Worm (Caenorhabditis elegans) whole organism, L4 larva: Measurements from ENCODE around the gene prx-2.

ENCODE experiments used
- F26F4.8 ChIP-seq: fragments of 200-800 bp; sonication (Bioruptor generic); conservative IDR thresholded peaks from 2 replicates; pipeline ENCODE4 v1.3.6; 2022; ENCODE audit warnings: missing genetic modification characterization, missing compliant biosample characterization
- F37D6.2 ChIP-seq: sonication (generic microtip); optimal IDR thresholded peaks from 2 replicates; lab custom pipeline; 2016; ENCODE audit warnings: mild to moderate bottlenecking, missing genetic modification characterization, missing compliant biosample characterization
- F49E8.2 ChIP-seq: sonication (generic microtip); optimal IDR thresholded peaks from 2 replicates; lab custom pipeline; 2016; ENCODE audit warnings: missing compliant biosample characterization, mild to moderate bottlenecking, missing genetic modification characterization, borderline replicate concordance
- Y75B8A.6 ChIP-seq: fragments of 200-800 bp; sonication (Bioruptor generic); IDR thresholded peaks from 2 replicates; pipeline ENCODE4 v1.3.6; 2022; ENCODE audit warnings: missing genetic modification reagents, missing genetic modification characterization, missing compliant biosample characterization
- ZK337.2 ChIP-seq: fragments of 200-800 bp; sonication (Bioruptor generic); IDR thresholded peaks from 2 replicates; pipeline ENCODE4 v1.3.6; 2022; ENCODE audit warnings: missing genetic modification reagents, missing genetic modification characterization, missing compliant biosample characterization
- ZK546.5 ChIP-seq, 2 experiments: sonication (generic microtip); optimal IDR thresholded peaks; 2 replicates each; lab custom pipeline; 2017; ENCODE audit warnings: missing biosample characterization in 2 of 2, missing genetic modification characterization in 2 of 2
- aly-2 ChIP-seq: sonication (generic microtip); optimal IDR thresholded peaks from 2 replicates; lab custom pipeline; 2018; ENCODE audit warnings: missing biosample characterization, missing genetic modification characterization
- ama-1 ChIP-seq: fragments of 150-350 bp; optimal IDR thresholded peaks from 2 replicates; lab custom pipeline; 2014; ENCODE audit warnings: inconsistent platforms, mixed read lengths
- arid-1 ChIP-seq: fragments of 200-800 bp; sonication (Bioruptor generic); conservative IDR thresholded peaks from 2 replicates; pipeline ENCODE4 v1.3.6; 2022; ENCODE audit warnings: missing genetic modification reagents, missing genetic modification characterization, missing compliant biosample characterization
- ceh-82 ChIP-seq: sonication (generic microtip); optimal IDR thresholded peaks from 2 replicates; lab custom pipeline; 2017; ENCODE audit warnings: missing biosample characterization, missing genetic modification characterization
- ces-1 ChIP-seq: fragments of 150-350 bp; sonication (generic microtip); optimal IDR thresholded peaks from 4 replicates; lab custom pipeline; 2014; ENCODE audit warnings: missing biosample characterization, missing genetic modification reagents, missing genetic modification characterization
- cey-2 ChIP-seq: sonication (generic microtip); optimal IDR thresholded peaks from 3 replicates; lab custom pipeline; 2017; ENCODE audit warnings: missing genetic modification characterization, mild to moderate bottlenecking, missing compliant biosample characterization, antibody characterized with exemption, borderline replicate concordance; ENCODE audit not compliant: insufficient read depth
- ctbp-1 ChIP-seq: fragments of 200-800 bp; sonication (Bioruptor generic); IDR thresholded peaks from 2 replicates; pipeline ENCODE4 v1.3.6; 2022; ENCODE audit warnings: missing genetic modification reagents, missing genetic modification characterization, missing compliant biosample characterization
- daf-16 ChIP-seq, 3 experiments: sonication (generic microtip); optimal IDR thresholded peaks; 2 replicates each; lab custom pipeline; 2016 to 2017; ENCODE audit warnings: missing genetic modification characterization in 3 of 3, missing genetic modification reagents in 3 of 3, mild to moderate bottlenecking in 2 of 3, missing compliant biosample characterization in 2 of 3, missing biosample characterization in 1 of 3, moderate library complexity in 1 of 3
- daf-8 ChIP-seq: fragments of 200-800 bp; sonication (Bioruptor generic); IDR thresholded peaks from 2 replicates; pipeline ENCODE4 v1.3.6; 2022; ENCODE audit warnings: missing genetic modification characterization, missing compliant biosample characterization
- dmd-6 ChIP-seq: fragments of 200-800 bp; sonication (Bioruptor generic); IDR thresholded peaks from 2 replicates; pipeline ENCODE4 v1.3.6; 2022; ENCODE audit warnings: missing genetic modification reagents, missing genetic modification characterization, missing compliant biosample characterization
- dmd-8 ChIP-seq: fragments of 200-800 bp; sonication (Bioruptor generic); IDR thresholded peaks from 2 replicates; pipeline ENCODE4 v1.3.6; 2022; ENCODE audit warnings: missing genetic modification characterization, missing compliant biosample characterization
- duxl-1 ChIP-seq: sonication (generic microtip); optimal IDR thresholded peaks from 2 replicates; lab custom pipeline; 2016; ENCODE audit warnings: mild to moderate bottlenecking, missing genetic modification characterization, moderate library complexity, missing compliant biosample characterization; ENCODE audit not compliant: poor library complexity
- dve-1 ChIP-seq: sonication (generic microtip); optimal IDR thresholded peaks from 2 replicates; lab custom pipeline; 2017; ENCODE audit warnings: antibody characterized with exemption, mild to moderate bottlenecking, missing genetic modification characterization, missing compliant biosample characterization; ENCODE audit not compliant: insufficient read depth
- egl-43 ChIP-seq: fragments of 200-800 bp; sonication (Bioruptor generic); IDR thresholded peaks from 2 replicates; pipeline ENCODE4 v1.3.6; 2022; ENCODE audit warnings: missing genetic modification reagents, missing genetic modification characterization, missing compliant biosample characterization
- gei-8 ChIP-seq: fragments of 200-800 bp; sonication (Bioruptor generic); optimal IDR thresholded peaks from 2 replicates; lab custom pipeline; 2018; ENCODE audit warnings: mild to moderate bottlenecking, missing genetic modification characterization, missing compliant biosample characterization
- hif-1 ChIP-seq, 2 experiments: sonication (generic microtip); optimal IDR thresholded peaks; 2 replicates each; lab custom pipeline; 2016 to 2017; ENCODE audit warnings: missing compliant biosample characterization in 2 of 2, missing genetic modification characterization in 2 of 2, missing genetic modification reagents in 2 of 2, missing genotype in 2 of 2, mild to moderate bottlenecking in 1 of 2
- hlh-30 ChIP-seq: sonication (generic microtip); optimal IDR thresholded peaks from 2 replicates; lab custom pipeline; 2017; ENCODE audit warnings: antibody characterized with exemption, mild to moderate bottlenecking, missing genetic modification characterization, missing compliant biosample characterization; ENCODE audit not compliant: insufficient read depth
- lin-15B ChIP-seq: fragments of 150-350 bp; sonication (generic microtip); optimal IDR thresholded peaks from 3 replicates; lab custom pipeline; 2014; ENCODE audit warnings: missing biosample characterization, missing genetic modification characterization
- lin-29 ChIP-seq: fragments of 200-800 bp; sonication (Bioruptor generic); IDR thresholded peaks from 2 replicates; pipeline ENCODE4 v1.3.6; 2022; ENCODE audit warnings: missing genetic modification reagents, missing genetic modification characterization, missing compliant biosample characterization
- lin-39 ChIP-seq: fragments of 150-350 bp; optimal IDR thresholded peaks from 2 replicates; lab custom pipeline; 2014; ENCODE audit warnings: missing biosample characterization, missing genetic modification reagents, missing genetic modification characterization
- madf-5 ChIP-seq, 2 experiments: fragments of 200-800 bp; sonication (Bioruptor generic); IDR thresholded peaks; 2 replicates each; pipeline ENCODE4 v1.3.6; 2022; ENCODE audit warnings: missing compliant biosample characterization in 2 of 2, missing genetic modification characterization in 2 of 2
- mdl-1 ChIP-seq, 2 experiments: fragments of 150-350 bp in 1 of 2; sonication (generic microtip) in 1 of 2; optimal IDR thresholded peaks; 2 replicates each; lab custom pipeline; 2014 to 2017; ENCODE audit warnings: missing biosample characterization in 2 of 2, missing genetic modification characterization in 2 of 2
- mep-1 ChIP-seq: fragments of 150-350 bp; sonication (generic microtip); optimal IDR thresholded peaks from 3 replicates; lab custom pipeline; 2014; ENCODE audit warnings: missing biosample characterization, missing genetic modification characterization
- mxl-2 ChIP-seq: fragments of 200-800 bp; sonication (Bioruptor generic); conservative IDR thresholded peaks from 2 replicates; pipeline ENCODE4 v1.3.6; 2022; ENCODE audit warnings: missing genetic modification reagents, missing genetic modification characterization, missing compliant biosample characterization
- mxl-3 ChIP-seq: fragments of 200-800 bp; sonication (Bioruptor generic); optimal IDR thresholded peaks from 2 replicates; lab custom pipeline; 2018; ENCODE audit warnings: mild to moderate bottlenecking, missing genetic modification characterization, missing compliant biosample characterization
- nhr-10 ChIP-seq: fragments of 150-350 bp; optimal IDR thresholded peaks from 2 replicates; lab custom pipeline; 2014; ENCODE audit warnings: missing biosample characterization, missing genetic modification characterization
- nhr-111 ChIP-seq: fragments of 200-800 bp; sonication (Bioruptor generic); optimal IDR thresholded peaks from 2 replicates; lab custom pipeline; 2018; ENCODE audit warnings: mild to moderate bottlenecking, missing genetic modification characterization, missing compliant biosample characterization
- nhr-41 ChIP-seq: fragments of 200-800 bp; sonication (Bioruptor generic); IDR thresholded peaks from 2 replicates; pipeline ENCODE4 v1.3.6; 2022; ENCODE audit warnings: missing genetic modification reagents, missing genetic modification characterization, missing compliant biosample characterization
- nhr-42 ChIP-seq: fragments of 200-800 bp; sonication (Bioruptor generic); IDR thresholded peaks from 2 replicates; pipeline ENCODE4 v1.3.6; 2022; ENCODE audit warnings: missing genetic modification characterization, missing compliant biosample characterization
- nhr-48 ChIP-seq: sonication (generic microtip); optimal IDR thresholded peaks from 2 replicates; lab custom pipeline; 2016; ENCODE audit warnings: mild to moderate bottlenecking, missing genetic modification characterization, missing compliant biosample characterization
- nhr-6 ChIP-seq: fragments of 150-350 bp; optimal IDR thresholded peaks from 2 replicates; lab custom pipeline; 2014; ENCODE audit warnings: missing biosample characterization, missing genetic modification characterization
- nhr-77 ChIP-seq: fragments of 150-350 bp; optimal IDR thresholded peaks from 2 replicates; lab custom pipeline; 2014; ENCODE audit warnings: missing biosample characterization, missing genetic modification characterization
- php-3 ChIP-seq: fragments of 200-800 bp; sonication (Bioruptor generic); IDR thresholded peaks from 2 replicates; pipeline ENCODE4 v1.3.6; 2022; ENCODE audit warnings: missing genetic modification reagents, missing genetic modification characterization, missing compliant biosample characterization
- rbr-2 ChIP-seq: sonication (generic microtip); optimal IDR thresholded peaks from 2 replicates; lab custom pipeline; 2016; ENCODE audit warnings: missing genotype, missing genetic modification characterization, missing compliant biosample characterization
- saeg-2 ChIP-seq: fragments of 200-800 bp; sonication (Bioruptor generic); IDR thresholded peaks from 2 replicates; pipeline ENCODE4 v1.3.6; 2022; ENCODE audit warnings: missing genetic modification reagents, missing genetic modification characterization, missing compliant biosample characterization
- sdz-12 ChIP-seq: fragments of 200-800 bp; sonication (Bioruptor generic); optimal IDR thresholded peaks from 2 replicates; lab custom pipeline; 2018; ENCODE audit warnings: mild to moderate bottlenecking, missing genetic modification characterization, missing compliant biosample characterization
- set-16 ChIP-seq: fragments of 200-800 bp; sonication (Bioruptor generic); IDR thresholded peaks from 2 replicates; pipeline ENCODE4 v1.3.6; 2022; ENCODE audit warnings: missing genetic modification reagents, missing genetic modification characterization, missing compliant biosample characterization
- skn-1 ChIP-seq: fragments of 150-350 bp; optimal IDR thresholded peaks from 2 replicates; lab custom pipeline; 2014; ENCODE audit warnings: missing biosample characterization, missing genetic modification characterization
- snpc-4 ChIP-seq: fragments of 150-350 bp; optimal IDR thresholded peaks from 2 replicates; lab custom pipeline; 2014; ENCODE audit warnings: missing biosample characterization, missing genetic modification characterization
- tra-1 ChIP-seq: fragments of 200-800 bp; sonication (Bioruptor generic); IDR thresholded peaks from 2 replicates; pipeline ENCODE4 v1.3.6; 2022; ENCODE audit warnings: missing genetic modification reagents, missing genetic modification characterization, missing compliant biosample characterization
- vab-7 ChIP-seq: fragments of 200-800 bp; sonication (Bioruptor generic); IDR thresholded peaks from 2 replicates; pipeline ENCODE4 v1.3.6; 2022; ENCODE audit warnings: missing genetic modification reagents, missing genetic modification characterization, missing compliant biosample characterization
- zfp-2 ChIP-seq: sonication (generic microtip); optimal IDR thresholded peaks from 2 replicates; lab custom pipeline; 2016; ENCODE audit warnings: mild to moderate bottlenecking, missing genetic modification characterization, missing compliant biosample characterization
- zip-2 ChIP-seq: fragments of 150-350 bp; optimal IDR thresholded peaks from 2 replicates; lab custom pipeline; 2014; ENCODE audit warnings: missing biosample characterization, missing genetic modification characterization
- ztf-11 ChIP-seq: fragments of 150-350 bp; optimal IDR thresholded peaks from 2 replicates; lab custom pipeline; 2014; ENCODE audit warnings: missing biosample characterization, missing genetic modification characterization
- ztf-7 ChIP-seq: fragments of 150-350 bp; optimal IDR thresholded peaks from 2 replicates; lab custom pipeline; 2014; ENCODE audit warnings: missing biosample characterization, missing genetic modification characterization

The prx-2 gene

ce11 chrIV:11594191-11594673 lies 49.7 kb upstream of the prx-2 start, which contains the start of gene mig-38 (continued):
- TF ChIP-seq daf-8 (GFP tag; lab: Robert Waterston, UW) = no peak
- no peak for TF ChIP-seq snpc-4 (tag; lab: Kevin White, UChicago)
- TF ChIP-seq F26F4.8 (GFP tag; lab: Robert Waterston, UW) = no peak
- no peak for TF ChIP-seq F37D6.2 (tag; lab: Kevin White, UChicago)
- TF ChIP-seq lin-29 (GFP tag; lab: Robert Waterston, UW) = no peak
- peak; percentile 74 for TF ChIP-seq egl-43
- peak; percentile 79 for TF ChIP-seq set-16 (GFP tag; lab: Robert Waterston, UW)
- peak; percentile 39 for TF ChIP-seq dmd-6
- no peak for TF ChIP-seq zfp-2
- TF ChIP-seq rbr-2 (tag; lab: Kevin White, UChicago) = peak; percentile 50
- TF ChIP-seq tra-1 = no peak
- TF ChIP-seq ama-1 (lab: Kevin White, UChicago) = peak; percentile 94
- peak; percentile 68 to 71 for TF ChIP-seq mdl-1 (tag; optimal IDR thresholded peaks at IDR 0.05; lab: Kevin White, UChicago)
- TF ChIP-seq mxl-2 (GFP tag; lab: Robert Waterston, UW) = no peak
- TF ChIP-seq nhr-6 (tag; lab: Kevin White, UChicago) = no peak
- no peak for TF ChIP-seq nhr-42 (GFP tag; lab: Robert Waterston, UW)
- TF ChIP-seq nhr-77 (tag; lab: Kevin White, UChicago) = peak; percentile 48
- peak; percentile 65 for TF ChIP-seq sdz-12 (GFP tag; lab: Kevin White, UChicago)
- no peak; the same call in 1 of the 2 replicates for TF ChIP-seq dmd-8 (GFP tag; lab: Robert Waterston, UW)
- TF ChIP-seq php-3 (GFP tag; lab: Robert Waterston, UW) = no peak; the same call in 1 of the 2 replicates
- no peak for TF ChIP-seq Y75B8A.6
- TF ChIP-seq lin-39 = no peak
- TF ChIP-seq arid-1 = peak; percentile 45
- peak; percentile 65 for TF ChIP-seq nhr-48 (tag; lab: Kevin White, UChicago)
- peak; percentile 12; the same call in 1 of the 2 replicates for TF ChIP-seq ctbp-1 (GFP tag; lab: Robert Waterston, UW)
- no peak for TF ChIP-seq cey-2 (tag; lab: Kevin White, UChicago)
- peak; percentile 1 to 18 for TF ChIP-seq daf-16 (GFP tag; optimal IDR thresholded peaks at IDR 0.05; lab: Kevin White, UChicago)
- TF ChIP-seq daf-16 (tag; optimal IDR thresholded peaks at IDR 0.05; lab: Kevin White, UChicago) = peak; percentile 55
- no peak for TF ChIP-seq lin-15B (tag; lab: Kevin White, UChicago)
- peak; percentile 7 for TF ChIP-seq nhr-111 (GFP tag; lab: Kevin White, UChicago)
- no peak for TF ChIP-seq nhr-41
- no peak for TF ChIP-seq zip-2
- no peak for TF ChIP-seq ZK337.2 (GFP tag; lab: Robert Waterston, UW)
- TF ChIP-seq dve-1 (tag; lab: Kevin White, UChicago) = peak; percentile 8
- TF ChIP-seq skn-1 (tag; lab: Kevin White, UChicago) = no peak
- no peak for TF ChIP-seq duxl-1 (tag; lab: Kevin White, UChicago)
- TF ChIP-seq ZK546.5 (tag; optimal IDR thresholded peaks at IDR 0.05; lab: Kevin White, UChicago) = no peak
- no peak for TF ChIP-seq aly-2 (tag; lab: Kevin White, UChicago)
- TF ChIP-seq ces-1 (GFP tag; lab: Kevin White, UChicago) = no peak
- peak; percentile 92 for TF ChIP-seq mxl-3 (GFP tag; lab: Kevin White, UChicago)
- no peak for TF ChIP-seq gei-8
- TF ChIP-seq saeg-2 = no peak
- no peak for TF ChIP-seq madf-5 (GFP tag; IDR thresholded peaks at IDR 0.05; lab: Robert Waterston, UW)
- no peak for TF ChIP-seq ztf-7 (tag; lab: Kevin White, UChicago)
- no peak for TF ChIP-seq ceh-82 (tag; lab: Kevin White, UChicago)
- no peak for TF ChIP-seq hif-1 (tag; optimal IDR thresholded peaks at IDR 0.05; lab: Kevin White, UChicago)
- TF ChIP-seq nhr-10 (tag; lab: Kevin White, UChicago) = no peak
- no peak for TF ChIP-seq ztf-11 (tag; lab: Kevin White, UChicago)
- TF ChIP-seq mep-1 (tag; lab: Kevin White, UChicago) = peak; percentile 50
- TF ChIP-seq F49E8.2 = no peak
- no peak for TF ChIP-seq vab-7 (GFP tag; lab: Robert Waterston, UW)
- TF ChIP-seq hlh-30 (tag; lab: Kevin White, UChicago) = peak; percentile 47
